Worm (Caenorhabditis elegans): ENCODE measurements around the gene Y73B6BL.12.
A peak's percentile ranks its signal among the peaks of the same experiment; 100 is the strongest.

The Y73B6BL.12 gene

DNA sequence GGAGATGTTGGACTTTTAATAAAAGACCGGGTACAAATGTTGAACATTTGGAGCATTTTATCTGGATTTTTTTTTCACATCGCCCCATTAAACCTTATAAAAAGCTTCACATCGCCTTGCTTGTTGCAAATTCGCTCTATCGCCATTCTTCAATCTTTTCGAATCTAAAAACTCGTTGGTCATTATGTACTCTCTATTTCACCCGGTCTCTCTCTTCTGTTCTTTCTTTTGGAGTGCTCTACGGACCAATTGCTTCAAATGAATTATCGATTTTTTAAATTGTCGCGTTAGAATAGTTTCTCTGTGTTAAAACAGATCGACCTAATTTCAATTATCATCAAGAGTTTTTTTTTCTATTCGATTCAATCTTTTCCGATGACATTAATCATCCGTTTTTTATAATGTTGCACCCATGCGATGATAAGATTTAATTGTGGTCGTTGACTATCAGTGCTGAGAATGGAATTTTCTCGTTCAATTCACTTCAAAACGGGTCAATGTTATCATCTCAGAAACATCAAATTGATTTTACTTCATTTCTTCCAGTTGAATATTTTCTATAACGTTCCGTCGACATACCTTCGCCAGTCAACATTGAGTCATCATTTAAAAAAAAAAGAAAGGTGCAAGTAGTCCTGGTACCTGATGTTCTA is 10.2 kb upstream of the Y73B6BL.12 start:
- TF ChIP-seq fos-1 (tag; optimal IDR thresholded peaks at IDR 0.05) (peak; percentile 75), crh-2 (tag; optimal IDR thresholded peaks at IDR 0.05) (no peak), Y55F3AM.14 (GFP tag; optimal IDR thresholded peaks at IDR 0.05) (no peak), blmp-1 (tag; optimal IDR thresholded peaks at IDR 0.05; ENCODE audit: insufficient read depth) (no peak), sem-4 (tag; optimal IDR thresholded peaks at IDR 0.05) (no peak), ceh-82 (tag; optimal IDR thresholded peaks at IDR 0.05) (no peak), unc-55 (GFP tag; optimal IDR thresholded peaks at IDR 0.05) (peak; percentile 63), zag-1 (tag; optimal IDR thresholded peaks at IDR 0.05) (no peak), elt-1 (tag; optimal IDR thresholded peaks at IDR 0.05) (no peak), ztf-4 (tag; optimal IDR thresholded peaks at IDR 0.05) (no peak), C34F6.9 (tag; optimal IDR thresholded peaks at IDR 0.05) (peak; percentile 63), lsy-2 (tag; optimal IDR thresholded peaks at IDR 0.05) (peak in 1 of 2 experiments; percentile 41)

DNA sequence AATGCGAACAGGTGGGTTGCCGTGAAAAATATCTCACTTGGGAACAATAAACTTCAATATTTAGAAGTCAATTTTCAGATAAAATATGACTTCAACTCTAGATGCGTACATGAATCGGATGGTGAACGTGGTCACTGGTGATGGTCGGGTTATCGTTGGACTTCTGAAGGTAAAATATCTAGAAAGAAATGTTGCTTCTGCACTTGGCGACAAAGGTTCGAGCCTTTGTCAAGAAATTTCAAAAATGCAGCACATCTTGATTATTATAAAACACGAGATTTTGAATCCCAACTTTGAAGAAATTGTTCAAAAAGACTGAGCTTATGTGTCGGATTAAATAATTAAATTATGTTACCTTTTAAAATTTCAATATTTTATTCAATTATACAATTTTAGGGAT is 9.2 kb upstream of the Y73B6BL.12 start, which contains the start of gene lsm-8:
Gene lsm-8 (plus strand): TSS at position 79 of the 400 bp plus-strand sequence.
- no peak for TF ChIP-seq nhr-129 (tag; optimal IDR thresholded peaks at IDR 0.05)
- no peak for TF ChIP-seq ceh-16 (tag; optimal IDR thresholded peaks at IDR 0.05)
- no peak for TF ChIP-seq nhr-237 (tag; optimal IDR thresholded peaks at IDR 0.05)
- TF ChIP-seq elt-1 (tag; optimal IDR thresholded peaks at IDR 0.05), result no peak
- no peak for TF ChIP-seq dmd-4 (tag; optimal IDR thresholded peaks at IDR 0.05)
- no peak for TF ChIP-seq zag-1 (tag; optimal IDR thresholded peaks at IDR 0.05)
- no peak for TF ChIP-seq mdl-1 (tag; optimal IDR thresholded peaks at IDR 0.05)
- TF ChIP-seq R02D3.7 (tag; optimal IDR thresholded peaks at IDR 0.05), result no peak
- TF ChIP-seq mab-5 (tag; optimal IDR thresholded peaks at IDR 0.05), result no peak
- no peak for TF ChIP-seq crh-2 (tag; optimal IDR thresholded peaks at IDR 0.05)
- TF ChIP-seq nhr-21 (tag; optimal IDR thresholded peaks at IDR 0.05), result no peak
- TF ChIP-seq skn-1 (tag; optimal IDR thresholded peaks at IDR 0.05), result no peak
- TF ChIP-seq sma-9 (GFP tag; optimal IDR thresholded peaks at IDR 0.05), result no peak
- no peak for TF ChIP-seq sma-9 (tag; optimal IDR thresholded peaks at IDR 0.05)

DNA sequence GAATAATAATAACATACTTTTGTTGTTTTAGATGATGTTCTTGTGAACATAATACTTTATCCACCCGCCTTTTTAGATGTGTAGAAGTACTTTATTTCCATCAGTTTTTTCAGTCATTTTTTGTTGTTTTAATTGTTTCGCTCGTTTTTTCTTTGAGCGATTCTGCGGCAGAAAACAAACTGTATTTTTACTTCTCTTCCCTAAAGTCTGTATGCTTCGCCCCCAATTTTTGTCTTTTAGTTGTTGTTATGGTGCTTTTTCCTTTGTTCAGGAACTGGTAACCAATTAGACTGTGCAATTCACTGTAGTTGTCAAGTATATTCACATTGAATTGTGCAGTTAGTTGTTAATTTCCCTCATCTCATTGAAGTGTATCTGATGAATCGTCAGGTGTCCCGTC is 8.5 kb upstream of the Y73B6BL.12 start:
- TF ChIP-seq lin-13 (GFP tag; optimal IDR thresholded peaks at IDR 0.05) (no peak), nhr-237 (tag; optimal IDR thresholded peaks at IDR 0.05) (no peak), ztf-11 (tag; optimal IDR thresholded peaks at IDR 0.05) (no peak), mab-5 (tag; optimal IDR thresholded peaks at IDR 0.05) (no peak), lsy-2 (tag; optimal IDR thresholded peaks at IDR 0.05) (no peak)

DNA sequence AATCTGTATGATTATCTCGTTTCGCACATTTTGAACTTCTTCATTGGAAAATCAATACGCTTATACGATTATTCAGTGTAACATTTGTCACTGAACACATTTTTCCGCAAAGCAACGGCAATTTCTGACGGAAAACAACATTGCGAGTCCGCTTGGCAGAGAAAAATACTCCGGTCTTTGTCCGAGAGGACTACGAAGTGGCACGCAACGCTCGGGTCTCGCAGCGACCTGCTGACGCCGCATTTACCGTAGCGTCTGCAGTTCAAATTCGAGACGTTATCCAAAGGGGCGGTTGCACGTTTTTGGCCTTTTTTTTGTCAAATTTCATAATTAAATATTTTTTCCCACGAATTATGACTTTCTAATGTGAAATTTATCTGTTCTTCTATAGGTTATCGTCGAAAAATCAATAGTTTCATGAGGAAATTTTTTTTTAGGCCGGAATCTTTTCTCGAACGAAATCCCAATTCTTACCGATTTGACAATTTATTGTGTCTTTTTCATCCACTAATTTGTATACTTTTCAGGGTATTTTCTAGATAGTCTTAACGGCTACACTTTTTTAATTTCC is 6.5 kb upstream of the Y73B6BL.12 start, which contains the start of gene sqd-1:
Gene sqd-1 (plus strand): TSS at position 521 of the 571 bp plus-strand sequence.
- no peak for TF ChIP-seq ztf-1 (GFP tag; conservative IDR thresholded peaks at IDR 0.05)
- TF ChIP-seq unc-55 (GFP tag; optimal IDR thresholded peaks at IDR 0.05), result peak; percentile 98
- peak; percentile 84 for TF ChIP-seq Y55F3AM.14 (GFP tag; optimal IDR thresholded peaks at IDR 0.05)
- peak; percentile 98 for TF ChIP-seq sma-9 (GFP tag; optimal IDR thresholded peaks at IDR 0.05)
- no peak for TF ChIP-seq sma-9 (tag; optimal IDR thresholded peaks at IDR 0.05)
- TF ChIP-seq unc-62 (GFP tag; optimal IDR thresholded peaks at IDR 0.05), result peak; percentile 39
- TF ChIP-seq zag-1 (tag; optimal IDR thresholded peaks at IDR 0.05), result peak; percentile 78
- no peak for TF ChIP-seq elt-1 (tag; optimal IDR thresholded peaks at IDR 0.05)
- peak; percentile 100 for TF ChIP-seq ZK546.5 (tag; optimal IDR thresholded peaks at IDR 0.05)
- no peak for TF ChIP-seq elt-3 (tag; optimal IDR thresholded peaks at IDR 0.05)
- TF ChIP-seq fos-1 (tag; optimal IDR thresholded peaks at IDR 0.05), result peak; percentile 85
- peak; percentile 84 for TF ChIP-seq ztf-4 (tag; optimal IDR thresholded peaks at IDR 0.05)
- TF ChIP-seq nhr-21 (tag; optimal IDR thresholded peaks at IDR 0.05), result peak; percentile 97
- TF ChIP-seq C34F6.9 (tag; optimal IDR thresholded peaks at IDR 0.05), result peak; percentile 95
- peak; percentile 91 for TF ChIP-seq nhr-6 (tag; optimal IDR thresholded peaks at IDR 0.05)
- peak; percentile 91 for TF ChIP-seq ceh-82 (tag; optimal IDR thresholded peaks at IDR 0.05)
- peak; percentile 86 for TF ChIP-seq sem-4 (tag; optimal IDR thresholded peaks at IDR 0.05)
- no peak for TF ChIP-seq aly-2 (tag; optimal IDR thresholded peaks at IDR 0.05)
- TF ChIP-seq mab-5 (tag; optimal IDR thresholded peaks at IDR 0.05), result peak; percentile 88
- TF ChIP-seq F13H6.1 (tag; optimal IDR thresholded peaks at IDR 0.05), result peak; percentile 95
- TF ChIP-seq alr-1 (tag; optimal IDR thresholded peaks at IDR 0.05), result no peak
- peak; percentile 84 for TF ChIP-seq snpc-4 (tag; optimal IDR thresholded peaks at IDR 0.05)
- TF ChIP-seq nhr-129 (tag; optimal IDR thresholded peaks at IDR 0.05), result peak; percentile 89
- TF ChIP-seq lin-13 (GFP tag; optimal IDR thresholded peaks at IDR 0.05), result peak; percentile 96
- TF ChIP-seq nhr-12 (tag; optimal IDR thresholded peaks at IDR 0.05), result no peak
- TF ChIP-seq mdl-1 (tag; optimal IDR thresholded peaks at IDR 0.05), result peak; percentile 27 to 69
- no peak for TF ChIP-seq dmd-4 (tag; optimal IDR thresholded peaks at IDR 0.05)
- peak; percentile 96 for TF ChIP-seq crh-2 (tag; optimal IDR thresholded peaks at IDR 0.05)
- TF ChIP-seq ztf-11 (tag; optimal IDR thresholded peaks at IDR 0.05), result no peak
- TF ChIP-seq lin-39 (tag; optimal IDR thresholded peaks at IDR 0.05), result no peak
- peak; percentile 98 to 99 for TF ChIP-seq lsy-2 (tag; optimal IDR thresholded peaks at IDR 0.05)
- no peak for TF ChIP-seq nhr-23 (tag; optimal IDR thresholded peaks at IDR 0.05)
- peak; percentile 67 for TF ChIP-seq blmp-1 (tag; optimal IDR thresholded peaks at IDR 0.05; ENCODE audit: insufficient read depth)
- peak; percentile 88 for TF ChIP-seq nhr-10 (tag; optimal IDR thresholded peaks at IDR 0.05)
- TF ChIP-seq R02D3.7 (tag; optimal IDR thresholded peaks at IDR 0.05), result peak; percentile 87
- peak; percentile 97 for TF ChIP-seq sma-3 (GFP tag; optimal IDR thresholded peaks at IDR 0.05)
- peak; percentile 97 for TF ChIP-seq nhr-25 (tag; optimal IDR thresholded peaks at IDR 0.05)
- TF ChIP-seq unc-39 (tag; optimal IDR thresholded peaks at IDR 0.05), result no peak
- peak; percentile 95 for TF ChIP-seq gmeb-1 (tag; optimal IDR thresholded peaks at IDR 0.05)
